Fruit fly (Drosophila melanogaster) whole organism: ENCODE results near the gene Trm1.

Experiments used
- pan ChIP-seq: fragments of >200 bp; optimal IDR thresholded peaks from 2 replicates; lab custom pipeline; 2017
- usp ChIP-seq: fragments of >200 bp; optimal IDR thresholded peaks from 2 replicates; lab custom pipeline; 2017; ENCODE audit warnings: missing biosample characterization, missing genetic modification characterization, mixed read lengths

DNA sequence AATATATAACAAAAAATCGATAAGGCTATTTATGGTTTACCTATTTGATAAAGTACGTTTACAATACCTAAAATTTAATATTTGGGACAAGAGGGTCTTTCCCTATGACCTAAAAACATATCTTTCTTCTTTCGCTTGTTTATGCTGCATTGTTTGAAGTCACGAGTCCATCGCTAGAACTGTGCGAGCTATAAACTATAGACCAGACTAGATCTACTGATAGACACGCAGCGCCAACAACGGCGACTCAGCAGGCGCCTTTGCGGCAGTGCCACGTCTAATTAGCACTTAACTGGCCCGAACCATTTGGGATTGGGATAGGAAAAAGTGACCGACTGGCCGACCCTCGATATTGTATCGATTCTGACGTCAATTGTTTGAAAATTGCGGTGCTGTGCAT lies 45.2 kb downstream of the Trm1 start:
- TF ChIP-seq usp (GFP tag; lab: Kevin White, UChicago) = no peak
- TF ChIP-seq pan (lab: Kevin White, UChicago) = no peak
